Fruit fly (Drosophila melanogaster) whole organism, embryonic: ENCODE data around the gene CG43345.

Experiments
- Asciz ChIP-seq: fragments of 200-800 bp; sonication (Bioruptor generic); optimal IDR thresholded peaks from 2 replicates; lab custom pipeline; 2017; ENCODE audit warnings: missing biosample characterization, mild to moderate bottlenecking, missing genetic modification characterization, missing genetic modification reagents
- Atf6 ChIP-seq: fragments of 200-800 bp; sonication (Bioruptor generic); IDR thresholded peaks from 2 replicates; pipeline ENCODE4 v1.3.6; 2022; ENCODE audit warnings: missing biosample characterization, missing genetic modification characterization
- Awh ChIP-seq: fragments of 200-800 bp; sonication (Bioruptor generic); IDR thresholded peaks from 2 replicates; pipeline ENCODE4, ENCODE4 v1.3.6; 2022; ENCODE audit warnings: missing biosample characterization, missing genetic modification characterization
- Bgb ChIP-seq: fragments of 200-800 bp; sonication (Bioruptor generic); IDR thresholded peaks from 2 replicates; pipeline ENCODE4 v1.3.6; 2022; ENCODE audit warnings: missing biosample characterization, missing genetic modification characterization; ENCODE audit not compliant: partially characterized antibody
- CG12219 ChIP-seq: fragments of 200-800 bp; sonication (Bioruptor generic); optimal IDR thresholded peaks from 3 replicates; lab custom pipeline; 2018; ENCODE audit warnings: missing biosample characterization, mild to moderate bottlenecking, missing genetic modification characterization
- CG13424 ChIP-seq: fragments of 200-800 bp; sonication (Bioruptor generic); optimal IDR thresholded peaks from 2 replicates; lab custom pipeline; 2019; ENCODE audit warnings: missing biosample characterization, mild to moderate bottlenecking, missing genetic modification characterization, moderate library complexity
- CG15011 ChIP-seq: fragments of 200-800 bp; sonication (Bioruptor generic); optimal IDR thresholded peaks from 3 replicates; lab custom pipeline; 2018; ENCODE audit warnings: missing biosample characterization, mild to moderate bottlenecking, missing genetic modification characterization
- CG16815 ChIP-seq: fragments of 200-800 bp; sonication (Bioruptor generic); optimal IDR thresholded peaks from 3 replicates; lab custom pipeline; 2017; ENCODE audit warnings: missing biosample characterization, mild to moderate bottlenecking, missing genetic modification characterization
- CG17359 ChIP-seq: fragments of 200-800 bp; sonication (Bioruptor generic); optimal IDR thresholded peaks from 3 replicates; lab custom pipeline; 2018; ENCODE audit warnings: missing biosample characterization, mild to moderate bottlenecking, missing genetic modification characterization, moderate library complexity
- CG18476 ChIP-seq: fragments of 200-800 bp; sonication (Bioruptor generic); optimal IDR thresholded peaks from 2 replicates; lab custom pipeline; 2016; ENCODE audit warnings: missing biosample characterization, mild to moderate bottlenecking, missing genetic modification characterization
- CG2712 ChIP-seq: fragments of 200-800 bp; optimal IDR thresholded peaks from 3 replicates; lab custom pipeline; 2019; ENCODE audit warnings: missing biosample characterization, mild to moderate bottlenecking, missing genetic modification characterization, moderate library complexity
- CG2889 ChIP-seq: fragments of 200-800 bp; sonication (Bioruptor generic); IDR thresholded peaks from 3 replicates; pipeline ENCODE4 v1.3.6; 2022; ENCODE audit warnings: missing biosample characterization, missing genetic modification characterization
- CG32767 ChIP-seq: fragments of 200-800 bp; sonication (Bioruptor generic); IDR thresholded peaks from 2 replicates; pipeline ENCODE4 v1.3.6; 2022; ENCODE audit warnings: missing biosample characterization, missing genetic modification characterization
- CG33213 ChIP-seq: fragments of 200-800 bp; sonication (Bioruptor generic); optimal IDR thresholded peaks from 3 replicates; lab custom pipeline; 2016; ENCODE audit warnings: missing biosample characterization, missing genetic modification characterization
- CG3847 ChIP-seq: fragments of 200-800 bp; sonication (Bioruptor generic); IDR thresholded peaks from 2 replicates; pipeline ENCODE4 v1.3.6; 2022; ENCODE audit warnings: missing biosample characterization, missing genetic modification characterization
- CG4617 ChIP-seq: fragments of 200-800 bp; sonication (Bioruptor generic); optimal IDR thresholded peaks from 3 replicates; lab custom pipeline; 2016; ENCODE audit warnings: missing biosample characterization, missing genetic modification characterization, borderline replicate concordance
- CG6654 ChIP-seq: fragments of 200-800 bp; sonication (Bioruptor generic); optimal IDR thresholded peaks from 2 replicates; lab custom pipeline; 2017; ENCODE audit warnings: missing biosample characterization, mild to moderate bottlenecking, missing genetic modification characterization
- CG6689 ChIP-seq: fragments of 200-800 bp; sonication (Bioruptor generic); IDR thresholded peaks from 2 replicates; pipeline ENCODE4 v1.3.6; 2022; ENCODE audit warnings: missing biosample characterization, missing genetic modification characterization
- CG7372 ChIP-seq: fragments of 200-800 bp; sonication (Bioruptor generic); IDR thresholded peaks from 2 replicates; pipeline ENCODE4 v1.3.6; 2022; ENCODE audit warnings: missing biosample characterization, missing genetic modification characterization
- CG9876 ChIP-seq: fragments of 200-800 bp; sonication (Bioruptor generic); optimal IDR thresholded peaks from 2 replicates; lab custom pipeline; 2016; ENCODE audit warnings: missing biosample characterization, missing genetic modification characterization
- CHES-1-like ChIP-seq: fragments of 200-800 bp; sonication (Bioruptor generic); optimal IDR thresholded peaks from 2 replicates; lab custom pipeline; 2016; ENCODE audit warnings: missing biosample characterization, missing genetic modification characterization
- Camta ChIP-seq: fragments of 200-800 bp; sonication (Bioruptor generic); optimal IDR thresholded peaks from 2 replicates; lab custom pipeline; 2016; ENCODE audit warnings: missing biosample characterization, missing genetic modification characterization
- Dad ChIP-seq: fragments of 200-800 bp; sonication (Bioruptor generic); optimal IDR thresholded peaks from 3 replicates; lab custom pipeline; 2016; ENCODE audit warnings: missing biosample characterization, missing genetic modification characterization
- Dek ChIP-seq: fragments of 200-800 bp; sonication (Bioruptor generic); optimal IDR thresholded peaks from 3 replicates; lab custom pipeline; 2019; ENCODE audit warnings: missing biosample characterization, mild to moderate bottlenecking, missing genetic modification characterization, moderate library complexity
- Fer1 ChIP-seq: fragments of 200-800 bp; sonication (Bioruptor generic); optimal IDR thresholded peaks from 2 replicates; lab custom pipeline; 2017; ENCODE audit warnings: missing biosample characterization, mild to moderate bottlenecking, missing genetic modification characterization
- Fer3 ChIP-seq: fragments of 200-800 bp; sonication (Bioruptor generic); optimal IDR thresholded peaks from 2 replicates; lab custom pipeline; 2018; ENCODE audit warnings: missing biosample characterization, mild to moderate bottlenecking, missing genetic modification characterization, moderate library complexity
- HLH4C ChIP-seq: fragments of 200-800 bp; sonication (Bioruptor generic); IDR thresholded peaks from 3 replicates; pipeline ENCODE4 v1.3.6; 2022; ENCODE audit warnings: missing biosample characterization, missing genetic modification characterization; ENCODE audit not compliant: partially characterized antibody
- Hmx ChIP-seq: fragments of 200-800 bp; sonication (Bioruptor generic); optimal IDR thresholded peaks from 2 replicates; lab custom pipeline; 2016; ENCODE audit warnings: missing biosample characterization, missing genetic modification characterization
- Hr39 ChIP-seq: fragments of >200 bp; optimal IDR thresholded peaks from 2 replicates; lab custom pipeline; 2017
- MESR4 ChIP-seq: fragments of 200-800 bp; sonication (Bioruptor generic); optimal IDR thresholded peaks from 2 replicates; lab custom pipeline; 2018; ENCODE audit warnings: missing biosample characterization, mild to moderate bottlenecking, missing genetic modification characterization, moderate library complexity
- Meics ChIP-seq: fragments of 200-800 bp; sonication (Bioruptor generic); optimal IDR thresholded peaks from 2 replicates; lab custom pipeline; 2017; ENCODE audit warnings: missing biosample characterization, mild to moderate bottlenecking, missing genetic modification characterization
- PHDP ChIP-seq: fragments of 200-800 bp; sonication (Bioruptor generic); optimal IDR thresholded peaks from 3 replicates; lab custom pipeline; 2018; ENCODE audit warnings: missing biosample characterization, mild to moderate bottlenecking, missing genetic modification characterization, moderate library complexity
- YL-1 ChIP-seq: fragments of 200-800 bp; sonication (Bioruptor generic); optimal IDR thresholded peaks from 3 replicates; lab custom pipeline; 2017; ENCODE audit warnings: missing biosample characterization, mild to moderate bottlenecking, missing genetic modification characterization
- ab ChIP-seq: fragments of 200-800 bp; sonication (Bioruptor generic); optimal IDR thresholded peaks from 2 replicates; lab custom pipeline; 2016; ENCODE audit warnings: missing biosample characterization, missing genetic modification characterization
- amos ChIP-seq: fragments of 200-800 bp; sonication (Bioruptor generic); IDR thresholded peaks from 2 replicates; pipeline ENCODE4 v1.3.6; 2022; ENCODE audit warnings: missing biosample characterization, missing genetic modification characterization; ENCODE audit not compliant: partially characterized antibody
- ap ChIP-seq: fragments of 200-800 bp; sonication (Bioruptor generic); IDR thresholded peaks from 2 replicates; pipeline ENCODE4 v1.3.6; 2022; ENCODE audit warnings: missing biosample characterization, missing genetic modification characterization
- cg ChIP-seq: fragments of 200-800 bp; sonication (Bioruptor generic); optimal IDR thresholded peaks from 3 replicates; lab custom pipeline; 2019; ENCODE audit warnings: missing biosample characterization, mild to moderate bottlenecking, missing genetic modification characterization, moderate library complexity
- dysf ChIP-seq: fragments of 200-800 bp; sonication (Bioruptor generic); IDR thresholded peaks from 3 replicates; pipeline ENCODE4 v1.3.6; 2022; ENCODE audit warnings: missing biosample characterization, missing genetic modification characterization
- gce ChIP-seq: fragments of 200-800 bp; sonication (Bioruptor generic); IDR thresholded peaks from 3 replicates; pipeline ENCODE4 v1.3.6; 2022; ENCODE audit warnings: missing biosample characterization, missing genetic modification characterization
- gt ChIP-seq: fragments of 200-800 bp; sonication (Bioruptor generic); IDR thresholded peaks from 2 replicates; pipeline ENCODE4 v1.3.6; 2022; ENCODE audit warnings: missing biosample characterization, missing genetic modification characterization
- hbn ChIP-seq: fragments of 200-800 bp; sonication (Bioruptor generic); IDR thresholded peaks from 2 replicates; pipeline ENCODE4 v1.3.6; 2022; ENCODE audit warnings: missing biosample characterization, missing genetic modification characterization; ENCODE audit not compliant: partially characterized antibody
- kah ChIP-seq: fragments of 200-800 bp; sonication (Bioruptor generic); optimal IDR thresholded peaks from 2 replicates; lab custom pipeline; 2018; ENCODE audit warnings: missing biosample characterization, mild to moderate bottlenecking, missing genetic modification characterization
- mirr ChIP-seq: fragments of 200-800 bp; sonication (Bioruptor generic); optimal IDR thresholded peaks from 3 replicates; lab custom pipeline; 2018; ENCODE audit warnings: missing biosample characterization, mild to moderate bottlenecking, missing genetic modification characterization
- pita ChIP-seq: fragments of 200-800 bp; sonication (Bioruptor generic); optimal IDR thresholded peaks from 2 replicates; lab custom pipeline; 2017; ENCODE audit warnings: missing biosample characterization, mild to moderate bottlenecking, missing genetic modification characterization
- pnt ChIP-seq: fragments of 200-800 bp; sonication (Bioruptor generic); optimal IDR thresholded peaks from 3 replicates; lab custom pipeline; 2016; ENCODE audit warnings: missing biosample characterization, missing genetic modification characterization
- prd ChIP-seq, 3 experiments: fragments of >200 bp in 2 of 3; fragments of 200-800 bp in 1 of 3; sonication (Bioruptor generic) in 1 of 3; optimal IDR thresholded peaks in 2 of 3; IDR thresholded peaks in 1 of 3; 2 replicates in 2 of 3; 3 replicates in 1 of 3; pipeline versions ENCODE4 v1.3.6 to Lab custom; 2017 to 2022; ENCODE audit warnings: missing biosample characterization in 1 of 3, missing genetic modification characterization in 1 of 3
- ranshi ChIP-seq: fragments of 200-800 bp; sonication (Bioruptor generic); IDR thresholded peaks from 2 replicates; pipeline ENCODE4 v1.3.6; 2022; ENCODE audit warnings: missing biosample characterization, missing genetic modification characterization
- trem ChIP-seq: fragments of 200-800 bp; optimal IDR thresholded peaks from 3 replicates; lab custom pipeline; 2019; ENCODE audit warnings: missing biosample characterization, mild to moderate bottlenecking, missing genetic modification characterization, moderate library complexity
- unc-4 ChIP-seq: fragments of 200-800 bp; sonication (Bioruptor generic); IDR thresholded peaks from 2 replicates; pipeline ENCODE4 v1.3.6; 2022; ENCODE audit warnings: missing biosample characterization, missing genetic modification characterization; ENCODE audit not compliant: partially characterized antibody
- usp ChIP-seq: fragments of >200 bp; optimal IDR thresholded peaks from 2 replicates; lab custom pipeline; 2017; ENCODE audit warnings: missing biosample characterization, missing genetic modification characterization

CG43345 gene

DNA sequence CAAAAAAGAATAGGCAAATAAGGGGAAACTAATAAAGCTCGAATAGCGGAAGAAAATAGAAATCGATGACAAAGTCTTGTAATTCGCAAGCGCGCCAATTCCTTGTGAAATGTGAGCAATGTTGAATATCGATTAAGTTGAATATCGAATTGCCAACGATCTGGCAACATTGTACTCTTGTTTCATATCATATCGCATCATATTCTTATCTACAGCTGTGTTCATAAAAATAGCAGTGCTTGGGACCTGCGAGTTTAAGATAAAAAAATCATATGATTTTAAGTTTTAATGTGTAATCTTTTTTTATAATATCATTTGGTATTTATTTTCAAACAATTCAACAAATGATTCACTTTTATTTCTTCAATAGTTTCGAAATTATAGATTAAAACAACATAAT is 19.3 kb downstream of the CG43345 start (continued):
- TF ChIP-seq gt (GFP tag; lab: Robert Waterston, UW): no peak
- TF ChIP-seq Camta (GFP tag; lab: Kevin White, UChicago): peak; percentile 16
- peak; percentile 11; the same call in 1 of the 2 replicates for TF ChIP-seq CG32767 (GFP tag; lab: Robert Waterston, UW)
- no peak for TF ChIP-seq pita (GFP tag; lab: Kevin White, UChicago)
- no peak for TF ChIP-seq CHES-1-like
- TF ChIP-seq Atf6 (GFP tag; lab: Robert Waterston, UW): peak; percentile 52; the same call in 1 of the 2 replicates
- peak; percentile 73 for TF ChIP-seq hbn (GFP tag; lab: Robert Waterston, UW)
- no peak for TF ChIP-seq pnt (GFP tag; lab: Kevin White, UChicago)
- no peak for TF ChIP-seq CG4617 (GFP tag; lab: Kevin White, UChicago)
- TF ChIP-seq Asciz (GFP tag; lab: Kevin White, UChicago): peak; percentile 35
- no peak for TF ChIP-seq ab (GFP tag; lab: Kevin White, UChicago)
- no peak for TF ChIP-seq usp (GFP tag; lab: Kevin White, UChicago)
- no peak for TF ChIP-seq Hr39 (lab: Kevin White, UChicago)
- no peak for TF ChIP-seq kah (GFP tag; lab: Kevin White, UChicago)
- peak; percentile 77 for TF ChIP-seq unc-4 (GFP tag; lab: Robert Waterston, UW)
- TF ChIP-seq MESR4: no peak
- peak; percentile 32 for TF ChIP-seq Dek (tag; lab: Kevin White, UChicago)
- TF ChIP-seq CG12219 (GFP tag; lab: Kevin White, UChicago): no peak
- peak; percentile 67 for TF ChIP-seq Meics
- TF ChIP-seq trem: peak; percentile 67
- TF ChIP-seq Fer1: peak; percentile 42
- no peak for TF ChIP-seq prd (optimal IDR thresholded peaks at IDR 0.05; lab: Kevin White, UChicago)
- TF ChIP-seq prd (GFP tag; IDR thresholded peaks at IDR 0.05; lab: Robert Waterston, UW): peak; percentile 58; the same call in 2 of the 3 replicates
- TF ChIP-seq CG13424 (tag; lab: Kevin White, UChicago): peak; percentile 37
- no peak for TF ChIP-seq CG15011 (GFP tag; lab: Kevin White, UChicago)
- TF ChIP-seq PHDP (tag; lab: Kevin White, UChicago): peak; percentile 59
- no peak for TF ChIP-seq CG7372
- TF ChIP-seq YL-1 (GFP tag; lab: Kevin White, UChicago): no peak
- TF ChIP-seq CG33213: peak; percentile 54
- TF ChIP-seq amos (GFP tag; lab: Robert Waterston, UW): peak; percentile 74
- TF ChIP-seq Fer3 (tag; lab: Kevin White, UChicago): peak; percentile 39
- peak; percentile 72; the same call in 1 of the 2 replicates for TF ChIP-seq Bgb (GFP tag; lab: Robert Waterston, UW)
- no peak for TF ChIP-seq Dad
- peak; percentile 76 for TF ChIP-seq HLH4C (GFP tag; lab: Robert Waterston, UW)
- peak; percentile 13; the same call in 1 of the 2 replicates for TF ChIP-seq ap (GFP tag; lab: Robert Waterston, UW)
- 0 out of 3 replicates have a peak, but pooled peaks have one; percentile 38 for TF ChIP-seq gce (GFP tag; lab: Robert Waterston, UW)
- TF ChIP-seq Awh (GFP tag; lab: Robert Waterston, UW): no peak
- no peak for TF ChIP-seq mirr (GFP tag; lab: Kevin White, UChicago)
- TF ChIP-seq CG16815 (GFP tag; lab: Kevin White, UChicago): no peak
- peak; percentile 36; the same call in 1 of the 2 replicates for TF ChIP-seq CG6689 (GFP tag; lab: Robert Waterston, UW)
- TF ChIP-seq CG9876: no peak
- TF ChIP-seq dysf: peak; percentile 73
- TF ChIP-seq CG17359 (tag; lab: Kevin White, UChicago): peak; percentile 67
- TF ChIP-seq CG18476: peak; percentile 7
- TF ChIP-seq CG3847 (GFP tag; lab: Robert Waterston, UW): peak; percentile 63
- TF ChIP-seq CG2712 (tag; lab: Kevin White, UChicago): peak; percentile 69
- TF ChIP-seq CG6654 (GFP tag; lab: Kevin White, UChicago): no peak
- TF ChIP-seq ranshi (GFP tag; lab: Robert Waterston, UW): 0 out of 2 replicates have a peak, but pooled peaks have one; percentile 30
- TF ChIP-seq Hmx (GFP tag; lab: Kevin White, UChicago): no peak
- TF ChIP-seq cg (GFP tag; lab: Kevin White, UChicago): no peak
- TF ChIP-seq CG2889: no peak
